Worm (Caenorhabditis elegans) whole organism, dauer: Measurements from ENCODE around the gene M01H9.5.

Source experiments
- unc-62 ChIP-seq: sonication (generic microtip); optimal IDR thresholded peaks from 2 replicates; lab custom pipeline; 2017; ENCODE audit warnings: missing biosample characterization, missing genetic modification reagents, missing genetic modification characterization

M01H9.5 gene

DNA sequence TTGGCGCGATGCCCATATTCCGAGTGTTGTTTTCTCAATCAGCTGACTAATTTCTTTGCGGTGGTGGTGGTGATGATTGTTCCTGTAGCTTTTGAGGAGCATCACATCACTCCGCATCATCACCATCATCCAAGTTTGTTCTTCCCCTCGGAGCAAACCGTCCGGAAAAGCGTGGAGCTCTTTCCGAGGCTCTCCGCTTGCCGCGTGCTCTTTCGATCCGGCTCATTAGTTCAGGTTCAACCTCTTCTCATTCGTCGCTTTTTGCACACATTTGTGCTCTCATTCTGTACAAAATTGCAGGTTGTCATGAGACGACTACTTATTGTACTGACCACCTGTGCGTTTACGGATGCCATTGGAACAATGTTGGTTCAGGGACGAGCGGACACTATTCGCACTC, at the start of gene M01H9.5:
M01H9.5 (plus strand) TSS at position 301 of the 400 bp plus-strand sequence.
- TF ChIP-seq unc-62 (GFP tag; lab: Kevin White, UChicago), result no peak

DNA sequence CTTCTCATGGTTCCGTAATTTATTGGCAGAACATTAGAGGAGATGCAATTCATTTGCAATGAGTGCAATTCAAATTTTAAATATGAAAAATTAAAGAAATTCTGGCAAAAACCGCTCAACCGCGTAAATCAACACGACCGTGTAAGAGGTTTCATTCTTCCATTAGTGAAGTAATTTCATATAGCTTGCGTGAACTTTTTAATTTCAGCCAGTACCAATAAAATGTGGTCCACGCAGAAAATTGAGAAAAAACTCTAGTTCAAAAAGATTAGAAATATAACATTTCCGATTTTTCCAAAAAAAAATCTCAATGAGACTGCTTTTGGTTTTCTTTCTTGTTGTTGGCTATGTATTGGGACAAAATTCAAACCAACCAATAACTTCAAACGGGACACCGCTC, 43.3 kb upstream of the M01H9.5 start, which contains the start of gene clec-175:
clec-175 (plus strand) TSS at position 301 of the 400 bp plus-strand sequence.
- no peak for TF ChIP-seq unc-62 (GFP tag; lab: Kevin White, UChicago)

DNA sequence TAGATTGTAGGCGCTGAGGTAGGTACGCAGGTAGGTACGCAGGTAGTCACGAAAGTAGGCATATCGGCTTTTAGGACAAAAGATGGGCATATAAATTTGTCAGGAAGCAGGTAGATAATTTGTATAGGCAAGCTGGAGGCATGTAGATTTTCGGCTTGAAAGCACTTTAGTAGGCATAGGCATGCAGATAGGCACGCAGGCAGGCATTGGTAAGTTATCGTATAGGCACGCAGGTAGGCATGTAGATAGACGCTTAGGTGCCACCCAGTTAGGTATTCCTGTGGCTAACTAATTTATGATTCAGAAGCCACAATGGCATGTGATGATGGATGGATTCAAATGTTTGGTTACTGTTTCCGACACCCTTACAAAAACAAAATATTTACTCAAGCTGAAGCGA, 42.3 kb upstream of the M01H9.5 start:
- no peak for TF ChIP-seq unc-62 (GFP tag; lab: Kevin White, UChicago)

DNA sequence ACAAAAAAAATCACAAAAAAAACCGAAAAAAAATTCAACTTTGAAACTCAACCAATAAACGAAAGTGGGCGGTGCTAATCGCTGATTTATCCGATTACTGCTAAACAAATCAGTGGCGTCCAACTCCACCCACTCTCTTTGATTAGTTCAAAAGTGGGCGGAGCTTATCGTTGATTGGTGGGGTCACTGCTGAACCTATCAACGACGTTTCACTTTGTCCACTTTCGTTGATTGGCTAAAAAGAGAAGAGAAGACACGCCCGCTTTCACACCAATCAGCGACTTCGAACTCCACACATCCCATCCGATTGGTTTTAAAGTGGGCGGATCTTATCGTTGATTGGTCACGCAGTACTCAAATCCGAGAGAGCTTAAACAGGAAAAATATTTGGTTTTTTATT, 41.4 kb upstream of the M01H9.5 start:
- no peak for TF ChIP-seq unc-62 (GFP tag; lab: Kevin White, UChicago)

DNA sequence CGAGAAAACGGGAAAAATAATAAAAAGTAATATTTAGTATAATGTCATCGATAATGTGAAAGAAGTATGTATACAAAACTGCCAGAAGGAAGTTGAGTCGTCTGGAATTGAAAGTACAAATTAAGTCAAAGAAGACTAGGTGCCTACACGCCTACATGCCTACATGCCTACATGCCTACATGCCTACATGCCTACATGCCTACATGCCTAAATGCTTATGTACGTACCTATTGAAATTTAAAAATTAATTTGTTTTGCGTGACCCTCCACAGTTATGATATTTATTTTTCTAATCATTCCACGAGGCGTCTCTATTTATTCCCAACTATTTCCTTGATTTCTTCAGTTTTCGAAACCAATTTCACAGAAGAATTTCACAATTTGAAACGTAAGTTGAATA, 35.4 kb upstream of the M01H9.5 start, which contains the start of the genes str-185 and R08C7.5:
str-185 (minus strand) TSS at position 101 of the 400 bp plus-strand sequence.
R08C7.5 (plus strand) TSS at position 329 of the 400 bp plus-strand sequence.
- no peak for TF ChIP-seq unc-62 (GFP tag; lab: Kevin White, UChicago)

DNA sequence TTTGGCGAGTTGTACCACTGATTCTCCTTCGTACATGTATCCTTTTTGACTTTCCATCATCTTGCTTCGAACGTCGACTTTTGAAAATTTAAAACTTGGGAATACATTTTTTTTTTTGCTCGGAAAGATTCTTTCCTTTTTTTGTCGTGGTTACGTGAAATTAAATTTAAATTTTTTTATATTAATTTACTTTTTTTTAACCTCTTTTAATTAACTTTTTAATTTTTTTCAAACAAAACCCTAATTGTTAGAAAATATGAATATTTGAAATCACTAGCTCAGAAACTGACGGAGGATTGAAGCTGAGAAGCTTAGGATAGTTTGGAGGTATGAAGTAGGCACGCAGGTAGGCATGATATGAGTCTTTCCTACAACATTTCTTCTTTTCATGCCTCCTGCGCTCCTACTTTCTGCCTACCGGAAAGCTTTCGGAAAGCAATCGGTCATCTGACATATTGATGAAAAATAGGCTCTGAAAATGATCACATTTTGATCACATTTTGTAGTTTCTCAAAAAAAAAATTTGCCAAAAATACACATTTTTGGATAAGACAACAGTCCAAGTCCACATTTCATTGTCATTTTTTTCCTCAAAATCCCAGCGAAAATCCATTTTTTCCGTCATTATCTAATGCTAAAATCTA, 30.7 kb upstream of the M01H9.5 start, which contains the start of the genes R08C7.8 and R08C7.4:
R08C7.8 (minus strand) TSS at position 101 of the 644 bp plus-strand sequence.
R08C7.4 (plus strand) TSS at position 594 of the 644 bp plus-strand sequence.
- no peak for TF ChIP-seq unc-62 (GFP tag; lab: Kevin White, UChicago)

DNA sequence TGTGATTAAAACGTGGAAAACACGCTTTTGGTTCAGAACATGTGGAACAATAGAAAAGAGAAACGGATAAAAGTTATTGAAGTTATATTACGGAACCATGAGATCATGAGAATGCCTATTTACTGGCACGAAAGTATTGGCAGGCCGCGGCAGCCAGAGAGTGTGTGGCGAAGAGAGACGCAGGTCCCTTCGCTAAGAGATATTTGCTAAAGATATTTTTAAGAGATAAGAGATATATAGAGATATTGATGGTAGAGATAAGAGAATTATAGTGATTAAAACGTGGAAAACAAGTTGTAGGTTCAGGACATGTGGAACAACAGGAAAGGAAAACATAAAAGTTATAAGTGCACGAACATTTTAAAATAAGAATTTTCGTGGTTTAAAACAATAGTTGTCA, 27.5 kb upstream of the M01H9.5 start:
- no peak for TF ChIP-seq unc-62 (GFP tag; lab: Kevin White, UChicago)

DNA sequence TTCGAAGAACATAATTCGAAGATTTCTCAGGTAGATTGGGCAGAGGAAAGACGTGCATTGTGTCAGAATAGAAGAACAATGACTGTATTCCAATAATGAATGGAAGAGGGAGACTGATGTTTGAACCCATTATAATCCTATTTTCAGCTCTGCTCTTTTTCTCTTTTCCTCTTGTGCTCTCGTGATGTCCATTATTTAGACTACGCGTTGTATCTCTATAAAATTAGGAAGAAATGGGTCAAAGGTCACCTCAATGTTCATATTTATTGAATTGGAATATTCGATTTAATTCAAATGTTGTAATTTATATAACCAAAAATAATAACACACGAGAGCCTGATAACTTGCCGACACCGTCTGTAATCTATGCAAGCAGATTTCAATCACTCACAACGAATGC, 26.1 kb upstream of the M01H9.5 start, which contains the start of gene fbxb-74:
fbxb-74 (minus strand) TSS at position 101 of the 400 bp plus-strand sequence.
- no peak for TF ChIP-seq unc-62 (GFP tag; lab: Kevin White, UChicago)

DNA sequence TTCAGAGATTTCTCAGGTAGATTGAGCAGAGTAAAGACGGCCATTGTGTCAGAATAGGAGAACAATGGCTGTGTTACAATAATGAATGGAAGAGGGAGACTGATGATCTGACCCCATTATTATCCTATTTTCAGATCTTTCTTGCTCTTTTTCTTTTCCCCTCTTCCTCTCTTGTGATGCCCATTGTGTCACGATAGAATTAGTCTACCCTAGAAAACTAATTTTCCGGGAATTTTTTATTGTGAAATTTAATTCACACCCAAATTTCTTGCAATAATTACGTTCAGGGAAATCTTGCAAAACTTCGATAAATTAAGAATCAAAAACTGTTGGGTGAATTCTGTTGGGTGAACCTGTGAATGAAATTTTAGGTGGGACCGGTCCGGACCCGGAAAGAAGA, 24.2 kb upstream of the M01H9.5 start, which contains the start of gene fbxb-75:
fbxb-75 (minus strand) TSS at position 101 of the 400 bp plus-strand sequence.
- TF ChIP-seq unc-62 (GFP tag; lab: Kevin White, UChicago), result no peak

DNA sequence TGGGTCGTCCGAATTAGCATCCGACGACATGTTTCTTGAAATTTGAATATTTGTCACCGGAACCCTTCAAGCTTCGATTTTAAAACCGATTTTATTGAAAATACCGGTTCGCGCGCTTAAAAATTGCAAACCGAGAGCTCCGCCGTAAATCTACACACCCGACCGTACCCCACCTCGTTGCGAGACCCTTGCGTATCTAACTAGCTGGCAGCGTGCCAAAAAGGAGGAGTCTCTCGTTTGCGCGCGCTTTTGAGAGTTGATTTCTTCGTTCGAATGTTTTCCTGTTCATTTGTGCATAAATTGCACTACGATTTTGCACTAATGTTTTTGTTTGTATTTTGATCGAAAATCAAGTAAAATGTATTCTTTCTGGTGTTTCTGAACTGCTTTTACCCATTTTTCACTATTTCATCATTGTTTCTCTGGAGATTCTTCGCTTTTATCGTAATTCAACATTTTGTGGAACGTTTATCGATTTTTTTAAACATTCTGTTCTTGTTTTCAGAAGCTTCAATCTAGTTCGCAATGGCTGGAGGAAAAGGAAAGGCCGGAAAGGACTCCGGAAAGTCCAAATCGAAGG, 19.5 kb upstream of the M01H9.5 start, which contains the start of the genes wapl-1 and htz-1:
wapl-1 (minus strand) TSS at position 30 of the 580 bp plus-strand sequence.
htz-1 (plus strand) TSS at position 506 of the 580 bp plus-strand sequence.
- TF ChIP-seq unc-62 (GFP tag; lab: Kevin White, UChicago), result no peak

DNA sequence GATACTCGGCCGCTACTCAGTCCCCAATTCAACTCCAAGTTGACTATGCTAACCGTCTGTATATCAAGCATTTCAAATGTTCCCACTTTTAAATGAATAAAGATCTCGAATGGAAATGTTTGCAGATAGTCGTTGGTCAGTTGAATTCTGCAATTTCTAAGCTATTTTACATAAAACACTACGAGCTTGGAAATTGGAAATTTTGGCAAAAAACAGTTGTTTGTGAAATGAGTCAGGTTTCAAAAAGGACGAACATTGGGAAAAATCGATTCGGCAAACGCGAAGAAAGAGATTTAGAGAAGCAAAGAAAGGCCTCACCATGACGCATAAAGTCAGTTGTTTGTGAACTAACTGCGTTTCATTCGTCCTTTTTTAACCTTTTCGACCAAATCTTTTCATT, 18.4 kb upstream of the M01H9.5 start:
- TF ChIP-seq unc-62 (GFP tag; lab: Kevin White, UChicago), result no peak

DNA sequence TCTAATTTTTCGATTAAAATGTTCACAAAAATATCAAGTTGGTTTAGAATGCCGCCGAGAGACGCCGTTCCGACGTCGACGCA, 18.2 kb upstream of the M01H9.5 start, which contains the start of gene chat-1:
chat-1 (plus strand) TSS at position 48 of the 83 bp plus-strand sequence.
- TF ChIP-seq unc-62 (GFP tag; lab: Kevin White, UChicago), result no peak

DNA sequence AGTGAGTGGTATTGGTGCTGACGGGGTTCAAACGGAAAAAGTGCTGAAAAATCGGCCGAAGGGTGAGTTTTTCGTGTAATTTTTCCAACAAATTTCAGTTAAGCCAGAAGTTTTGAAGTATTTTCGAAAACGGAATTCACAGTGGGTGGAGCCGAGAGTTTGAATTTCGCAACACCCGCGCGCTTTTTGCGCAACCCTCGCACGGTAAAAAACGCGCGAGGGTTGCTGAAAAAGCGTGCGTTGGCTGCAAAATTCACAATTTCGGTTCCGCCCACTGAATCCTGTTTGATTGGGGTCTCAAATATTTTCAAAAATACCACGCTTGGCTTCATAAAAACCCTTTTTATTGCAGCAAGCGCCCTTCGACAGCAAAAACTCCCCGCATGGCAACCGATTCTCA, 17.9 kb upstream of the M01H9.5 start:
- TF ChIP-seq unc-62 (GFP tag; lab: Kevin White, UChicago), result no peak

DNA sequence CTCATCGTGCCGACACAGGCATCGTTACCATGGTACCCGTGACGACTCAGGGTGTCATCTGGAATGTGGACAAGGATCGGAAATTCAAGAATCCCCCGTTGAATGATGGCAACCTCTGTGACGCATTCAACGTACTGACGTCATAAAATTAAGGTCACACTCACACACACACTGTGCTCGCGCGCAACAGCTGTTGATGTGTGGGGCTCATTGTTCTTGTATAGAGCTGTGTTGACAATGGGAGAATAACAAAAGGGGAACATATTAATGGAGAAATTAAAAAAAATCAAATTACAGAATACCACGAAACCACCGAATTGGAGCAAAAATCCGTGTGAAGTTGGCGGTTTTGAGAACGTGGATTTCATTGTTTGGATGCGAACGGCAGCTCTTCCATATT, 16.9 kb upstream of the M01H9.5 start:
- no peak for TF ChIP-seq unc-62 (GFP tag; lab: Kevin White, UChicago)

DNA sequence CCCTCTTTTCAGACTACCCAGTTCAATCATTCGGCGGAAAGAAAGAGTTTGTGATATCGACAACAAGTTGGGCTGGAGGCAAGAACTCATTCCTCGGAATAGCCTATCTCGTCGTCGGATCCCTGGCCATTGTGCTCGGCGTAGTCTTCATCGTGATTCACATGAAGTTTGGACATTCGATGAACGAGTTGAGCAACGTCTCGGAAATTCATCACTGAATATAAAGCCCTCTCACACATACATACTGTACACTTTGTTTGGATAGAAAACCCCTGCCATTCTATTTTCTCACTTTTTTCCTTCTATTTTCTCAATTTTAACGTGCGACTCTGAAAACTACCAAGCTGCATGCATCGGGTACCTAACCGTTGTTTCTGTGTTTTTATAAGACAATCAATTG, 15.8 kb upstream of the M01H9.5 start, which contains the start of gene R08C7.12:
R08C7.12 (plus strand) TSS at position 301 of the 400 bp plus-strand sequence.
- TF ChIP-seq unc-62 (GFP tag; lab: Kevin White, UChicago), result no peak

DNA sequence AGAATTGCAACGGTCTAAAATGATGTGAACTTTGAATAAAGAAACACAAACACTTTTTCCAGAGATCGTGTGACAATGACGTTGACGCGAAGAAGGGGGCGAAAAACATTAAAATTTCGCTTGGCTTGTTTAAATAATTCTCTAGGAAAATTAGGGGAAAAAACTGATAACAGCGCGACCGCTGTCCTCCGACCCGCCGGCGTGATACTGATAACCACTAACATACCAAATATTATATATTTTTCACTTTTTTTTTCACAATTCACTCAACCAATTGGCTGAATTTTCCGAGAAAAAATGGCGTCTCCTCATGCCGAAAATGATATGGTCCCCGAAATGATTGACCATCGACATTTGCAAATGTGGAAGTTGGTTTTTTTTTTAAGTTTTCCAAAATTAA, 15.4 kb upstream of the M01H9.5 start:
- TF ChIP-seq unc-62 (GFP tag; lab: Kevin White, UChicago), result no peak

DNA sequence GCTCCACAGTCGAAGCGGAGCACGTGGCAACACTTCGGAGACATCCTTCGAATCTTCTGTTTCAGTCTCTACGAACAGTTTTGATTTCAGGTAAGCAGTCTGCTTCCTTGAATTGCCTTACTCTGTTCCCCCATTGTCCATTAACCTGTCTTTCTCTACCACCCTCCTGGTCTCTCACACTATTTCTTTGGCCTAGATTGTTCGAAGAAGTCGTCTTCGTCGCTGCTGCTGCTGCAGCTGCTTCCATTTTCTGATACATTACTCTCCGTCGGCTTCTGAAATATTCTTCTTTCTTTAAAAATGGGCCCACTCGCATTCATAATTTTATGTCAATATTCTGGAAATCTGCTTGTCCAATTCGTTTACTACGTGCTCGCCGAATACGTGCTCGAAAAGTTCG, 13.7 kb upstream of the M01H9.5 start, which contains the start of gene R08C7.1:
R08C7.1 (plus strand) TSS at position 301 of the 400 bp plus-strand sequence.
- TF ChIP-seq unc-62 (GFP tag; lab: Kevin White, UChicago), result no peak
